Worm (Caenorhabditis elegans) whole organism, L1 larva: ENCODE results near the gene sdz-15.

Source experiments
- C16A3.4 ChIP-seq: fragments of 150-350 bp; optimal IDR thresholded peaks from 2 replicates; lab custom pipeline; 2014; ENCODE audit warnings: missing biosample characterization, missing genetic modification characterization
- F16B12.6 ChIP-seq: fragments of 150-350 bp; optimal IDR thresholded peaks from 2 replicates; lab custom pipeline; 2014; ENCODE audit warnings: missing biosample characterization, missing genetic modification characterization
- alr-1 ChIP-seq: fragments of 200-800 bp; sonication (Bioruptor generic); optimal IDR thresholded peaks from 2 replicates; lab custom pipeline; 2018; ENCODE audit warnings: borderline replicate concordance, mild to moderate bottlenecking, missing genetic modification characterization, missing compliant biosample characterization
- aly-2 ChIP-seq: fragments of 150-350 bp; optimal IDR thresholded peaks from 2 replicates; lab custom pipeline; 2014; ENCODE audit warnings: missing biosample characterization, missing genetic modification characterization
- blmp-1 ChIP-seq: fragments of 150-350 bp; optimal IDR thresholded peaks from 2 replicates; lab custom pipeline; 2014; ENCODE audit warnings: missing biosample characterization, missing genetic modification characterization
- ceh-63 ChIP-seq: fragments of 200-800 bp; sonication (Bioruptor generic); optimal IDR thresholded peaks from 2 replicates; lab custom pipeline; 2018; ENCODE audit warnings: mild to moderate bottlenecking, missing genetic modification characterization, missing compliant biosample characterization
- ceh-82 ChIP-seq, 3 experiments: fragments of 150-350 bp in 1 of 3; sonication (generic microtip) in 2 of 3; optimal IDR thresholded peaks; 2 replicates each; lab custom pipeline; 2014 to 2017; ENCODE audit warnings: missing biosample characterization in 3 of 3, missing genetic modification characterization in 3 of 3
- ceh-88 ChIP-seq: fragments of 200-800 bp; sonication (Bioruptor generic); IDR thresholded peaks from 2 replicates; pipeline ENCODE4 v1.3.6; 2022; ENCODE audit warnings: missing genetic modification characterization, missing compliant biosample characterization
- dpl-1 ChIP-seq, 3 experiments: fragments of 150-350 bp in 2 of 3; sonication (generic microtip) in 1 of 3; optimal IDR thresholded peaks; 2 replicates each; lab custom pipeline; 2014 to 2017; ENCODE audit warnings: missing biosample characterization in 3 of 3, missing genetic modification characterization in 3 of 3, missing genetic modification reagents in 3 of 3
- dsc-1 ChIP-seq: sonication (generic microtip); optimal IDR thresholded peaks from 2 replicates; lab custom pipeline; 2016; ENCODE audit warnings: mild to moderate bottlenecking, missing genetic modification characterization, missing compliant biosample characterization
- efl-1 ChIP-seq, 4 experiments: fragments of 150-350 bp; optimal IDR thresholded peaks in 3 of 4; peaks in 1 of 4; 1 replicate in 1 of 4; 2 replicates in 3 of 4; lab custom pipeline; 2014; ENCODE audit warnings: missing biosample characterization in 2 of 4, missing genetic modification characterization in 2 of 4, missing genetic modification reagents in 2 of 4
- efl-3 ChIP-seq: fragments of 200-800 bp; sonication (Bioruptor generic); optimal IDR thresholded peaks from 2 replicates; lab custom pipeline; 2018; ENCODE audit warnings: mild to moderate bottlenecking, missing genetic modification characterization, missing compliant biosample characterization
- elt-2 ChIP-seq: sonication (generic microtip); optimal IDR thresholded peaks from 2 replicates; lab custom pipeline; 2016; ENCODE audit warnings: missing genetic modification characterization, mild to moderate bottlenecking, inconsistent platforms, missing compliant biosample characterization, missing genetic modification reagents
- elt-3 ChIP-seq, 6 experiments: fragments of 150-350 bp in 1 of 6; sonication (generic microtip); optimal IDR thresholded peaks; 2 replicates each; lab custom pipeline; 2017 to 2018; ENCODE audit warnings: missing biosample characterization in 6 of 6, missing genetic modification characterization in 6 of 6, inconsistent platforms in 1 of 6
- ets-5 ChIP-seq: fragments of 200-800 bp; sonication (Bioruptor generic); IDR thresholded peaks from 2 replicates; pipeline ENCODE4 v1.3.6; 2022; ENCODE audit warnings: missing genetic modification characterization, missing compliant biosample characterization
- fkh-10 ChIP-seq: sonication (generic microtip); optimal IDR thresholded peaks from 2 replicates; lab custom pipeline; 2017; ENCODE audit warnings: missing biosample characterization, missing genetic modification reagents, missing genetic modification characterization
- fkh-8 ChIP-seq: sonication (generic microtip); optimal IDR thresholded peaks from 2 replicates; lab custom pipeline; 2016; ENCODE audit warnings: mild to moderate bottlenecking, missing genetic modification characterization, missing compliant biosample characterization
- fos-1 ChIP-seq: fragments of 150-350 bp; optimal IDR thresholded peaks from 2 replicates; lab custom pipeline; 2014; ENCODE audit warnings: missing biosample characterization, missing genetic modification characterization
- hlh-17 ChIP-seq: fragments of 200-800 bp; sonication (Bioruptor generic); optimal IDR thresholded peaks from 2 replicates; lab custom pipeline; 2018; ENCODE audit warnings: missing genetic modification characterization, mild to moderate bottlenecking, missing compliant biosample characterization, moderate library complexity, borderline replicate concordance
- hpl-2 ChIP-seq: fragments of 150-350 bp; optimal IDR thresholded peaks from 2 replicates; lab custom pipeline; 2014; ENCODE audit warnings: missing biosample characterization, missing genetic modification reagents, missing genetic modification characterization
- isw-1 ChIP-seq: fragments of 200-800 bp; sonication (Bioruptor generic); IDR thresholded peaks from 2 replicates; pipeline ENCODE4 v1.3.6; 2022; ENCODE audit warnings: missing genetic modification characterization, missing compliant biosample characterization
- jun-1 ChIP-seq: fragments of 150-350 bp; optimal IDR thresholded peaks from 2 replicates; lab custom pipeline; 2014; ENCODE audit warnings: missing biosample characterization, missing genetic modification reagents, missing genetic modification characterization
- lin-13 ChIP-seq: fragments of 150-350 bp; optimal IDR thresholded peaks from 2 replicates; lab custom pipeline; 2014; ENCODE audit warnings: missing biosample characterization, missing genetic modification reagents, missing genetic modification characterization
- lin-14 ChIP-seq: fragments of 200-800 bp; sonication (Bioruptor generic); optimal IDR thresholded peaks from 2 replicates; lab custom pipeline; 2018; ENCODE audit warnings: mild to moderate bottlenecking, missing genetic modification characterization, moderate library complexity, missing compliant biosample characterization
- lin-15B ChIP-seq: fragments of 150-350 bp; sonication (generic microtip); optimal IDR thresholded peaks from 3 replicates; lab custom pipeline; 2014; ENCODE audit warnings: missing biosample characterization, missing genetic modification characterization
- lin-35 ChIP-seq, 2 experiments: fragments of 150-350 bp; optimal IDR thresholded peaks; 2 replicates each; lab custom pipeline; 2014; ENCODE audit warnings: missing biosample characterization in 2 of 2, missing genetic modification characterization in 2 of 2, missing genetic modification reagents in 2 of 2
- lir-3 ChIP-seq: sonication (generic microtip); optimal IDR thresholded peaks from 2 replicates; lab custom pipeline; 2016; ENCODE audit warnings: mild to moderate bottlenecking, missing genetic modification characterization, moderate library complexity, missing compliant biosample characterization; ENCODE audit not compliant: poor library complexity
- lsy-2 ChIP-seq, 2 experiments: fragments of 150-350 bp; optimal IDR thresholded peaks; 2 replicates each; lab custom pipeline; 2014; ENCODE audit warnings: missing biosample characterization in 2 of 2, missing genetic modification characterization in 2 of 2
- mdl-1 ChIP-seq, 2 experiments: fragments of 150-350 bp; optimal IDR thresholded peaks; 2 replicates each; lab custom pipeline; 2014 to 2017; ENCODE audit warnings: missing biosample characterization in 2 of 2, missing genetic modification characterization in 2 of 2, inconsistent platforms in 1 of 2
- mef-2 ChIP-seq: fragments of 150-350 bp; optimal IDR thresholded peaks from 2 replicates; lab custom pipeline; 2014; ENCODE audit warnings: missing biosample characterization, missing genetic modification characterization
- mep-1 ChIP-seq: fragments of 150-350 bp; optimal IDR thresholded peaks from 2 replicates; lab custom pipeline; 2014; ENCODE audit warnings: missing biosample characterization, missing genetic modification characterization
- nhr-11 ChIP-seq: fragments of 150-350 bp; optimal IDR thresholded peaks from 2 replicates; lab custom pipeline; 2014; ENCODE audit warnings: missing biosample characterization, missing genetic modification characterization
- nhr-12 ChIP-seq: sonication (generic microtip); optimal IDR thresholded peaks from 2 replicates; lab custom pipeline; 2017; ENCODE audit warnings: missing biosample characterization, missing genetic modification characterization
- nhr-19 ChIP-seq: fragments of 200-800 bp; sonication (Bioruptor generic); conservative IDR thresholded peaks from 2 replicates; pipeline ENCODE4 v1.3.6; 2022; ENCODE audit warnings: missing genetic modification characterization, missing compliant biosample characterization
- nhr-20 ChIP-seq: sonication (generic microtip); optimal IDR thresholded peaks from 2 replicates; lab custom pipeline; 2016; ENCODE audit warnings: mild to moderate bottlenecking, missing genetic modification characterization, missing compliant biosample characterization
- nhr-47 ChIP-seq: sonication (generic microtip); optimal IDR thresholded peaks from 2 replicates; lab custom pipeline; 2016; ENCODE audit warnings: mild to moderate bottlenecking, missing genetic modification characterization, moderate library complexity, missing compliant biosample characterization
- nhr-71 ChIP-seq: sonication (generic microtip); optimal IDR thresholded peaks from 2 replicates; lab custom pipeline; 2016; ENCODE audit warnings: mild to moderate bottlenecking, missing genetic modification characterization, moderate library complexity, missing compliant biosample characterization
- nhr-77 ChIP-seq: fragments of 150-350 bp; optimal IDR thresholded peaks from 2 replicates; lab custom pipeline; 2014; ENCODE audit warnings: missing biosample characterization, missing genetic modification characterization
- nhr-85 ChIP-seq: sonication (generic microtip); peaks from one replicate; lab custom pipeline; 2016; ENCODE audit warnings: missing genetic modification characterization, inconsistent platforms, missing compliant biosample characterization
- rnt-1 ChIP-seq: sonication (generic microtip); optimal IDR thresholded peaks from 2 replicates; lab custom pipeline; 2016; ENCODE audit warnings: mild to moderate bottlenecking, missing genetic modification characterization, moderate library complexity, missing compliant biosample characterization
- skn-1 ChIP-seq: fragments of 150-350 bp; optimal IDR thresholded peaks from 2 replicates; lab custom pipeline; 2014; ENCODE audit warnings: missing biosample characterization, missing genetic modification characterization
- snu-23 ChIP-seq: sonication (generic microtip); optimal IDR thresholded peaks from 2 replicates; lab custom pipeline; 2016; ENCODE audit warnings: missing genetic modification characterization, missing compliant biosample characterization
- sptf-1 ChIP-seq: fragments of 150-350 bp; optimal IDR thresholded peaks from 2 replicates; lab custom pipeline; 2014; ENCODE audit warnings: missing biosample characterization, missing genetic modification characterization
- swsn-7 ChIP-seq: sonication (generic microtip); optimal IDR thresholded peaks from 2 replicates; lab custom pipeline; 2016; ENCODE audit warnings: missing genetic modification characterization, missing compliant biosample characterization
- tbx-2 ChIP-seq: sonication (generic microtip); optimal IDR thresholded peaks from 2 replicates; lab custom pipeline; 2016; ENCODE audit warnings: missing genetic modification characterization, missing compliant biosample characterization
- tlp-1 ChIP-seq: fragments of 150-350 bp; optimal IDR thresholded peaks from 2 replicates; lab custom pipeline; 2014; ENCODE audit warnings: missing biosample characterization, missing genetic modification characterization
- unc-130 ChIP-seq: fragments of 150-350 bp; optimal IDR thresholded peaks from 2 replicates; lab custom pipeline; 2017; ENCODE audit warnings: missing biosample characterization, missing genetic modification characterization, inconsistent platforms
- unc-86 ChIP-seq: sonication (generic microtip); optimal IDR thresholded peaks from 2 replicates; lab custom pipeline; 2016; ENCODE audit warnings: missing genetic modification characterization, missing compliant biosample characterization
- xbp-1 ChIP-seq: sonication (generic microtip); optimal IDR thresholded peaks from 2 replicates; lab custom pipeline; 2016; ENCODE audit warnings: missing genetic modification characterization, missing compliant biosample characterization
- zag-1 ChIP-seq: fragments of 150-350 bp; optimal IDR thresholded peaks from 2 replicates; lab custom pipeline; 2014; ENCODE audit warnings: missing biosample characterization, missing genetic modification characterization
- ztf-11 ChIP-seq, 2 experiments: sonication (generic microtip); optimal IDR thresholded peaks; 2 replicates each; lab custom pipeline; 2016 to 2017; ENCODE audit warnings: missing genetic modification characterization in 2 of 2, missing biosample characterization in 1 of 2, missing compliant biosample characterization in 1 of 2
- ztf-4 ChIP-seq: fragments of 150-350 bp; optimal IDR thresholded peaks from 2 replicates; lab custom pipeline; 2014; ENCODE audit warnings: missing biosample characterization, missing genetic modification characterization

sdz-15 gene

DNA sequence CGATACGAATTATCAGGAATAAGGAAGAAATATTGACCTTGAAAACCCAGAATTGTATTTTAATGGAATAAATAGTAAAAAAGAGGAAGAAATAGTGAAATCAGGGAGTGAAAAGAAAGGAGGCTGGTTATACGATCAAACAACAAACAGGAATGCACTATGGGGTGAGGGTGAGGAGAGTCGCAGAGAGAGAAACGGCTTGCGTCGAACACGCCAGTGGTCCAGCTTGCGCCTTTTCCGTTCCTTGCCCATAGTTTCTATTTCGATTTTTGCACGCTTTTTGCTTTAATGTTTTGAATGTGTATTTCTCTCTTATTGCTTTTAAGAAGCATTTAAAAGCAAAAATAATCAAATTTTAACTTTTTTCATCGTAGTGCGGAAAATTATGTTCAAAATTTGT lies 44.6 kb upstream of the sdz-15 start:
- peak; percentile 12 for TF ChIP-seq lir-3 (tag; lab: Kevin White, UChicago)
- peak; percentile 66 for TF ChIP-seq ztf-4 (tag; lab: Kevin White, UChicago)
- TF ChIP-seq mdl-1 (tag; optimal IDR thresholded peaks at IDR 0.05; lab: Kevin White, UChicago) = peak in 1 of 2 experiments; percentile 58
- peak; percentile 84 to 89 for TF ChIP-seq efl-1 (optimal IDR thresholded peaks at IDR 0.05; lab: Kevin White, UChicago)
- TF ChIP-seq efl-1 (GFP tag; optimal IDR thresholded peaks at IDR 0.05 in 1 of 2; lab: Kevin White, UChicago) = peak; percentile 72 to 97
- peak; percentile 82 for TF ChIP-seq lin-13 (GFP tag; lab: Kevin White, UChicago)
- TF ChIP-seq elt-3 (tag; optimal IDR thresholded peaks at IDR 0.05; lab: Kevin White, UChicago) = peak in 3 of 6 experiments; percentile 18 to 74 (median 60)
- no peak for TF ChIP-seq sptf-1 (tag; lab: Kevin White, UChicago)
- no peak for TF ChIP-seq ztf-11 (tag; optimal IDR thresholded peaks at IDR 0.05; lab: Kevin White, UChicago)
- peak; percentile 75 for TF ChIP-seq fkh-8 (tag; lab: Kevin White, UChicago)
- peak; percentile 83 for TF ChIP-seq rnt-1 (tag; lab: Kevin White, UChicago)
- TF ChIP-seq nhr-20 (tag; lab: Kevin White, UChicago) = peak; percentile 77
- peak; percentile 43 for TF ChIP-seq aly-2 (tag; lab: Kevin White, UChicago)
- peak; percentile 85 for TF ChIP-seq nhr-71
- TF ChIP-seq tbx-2 (tag; lab: Kevin White, UChicago) = peak; percentile 64
- peak; percentile 51; the same call in 1 of the 2 replicates for TF ChIP-seq ceh-88 (GFP tag; lab: Robert Waterston, UW)
- TF ChIP-seq jun-1 (tag; lab: Kevin White, UChicago) = peak; percentile 56
- no peak for TF ChIP-seq nhr-11 (tag; lab: Kevin White, UChicago)
- peak; percentile 78 for TF ChIP-seq nhr-19 (GFP tag; lab: Robert Waterston, UW)
- peak; percentile 46 for TF ChIP-seq isw-1 (GFP tag; lab: Robert Waterston, UW)
- TF ChIP-seq alr-1 (tag; lab: Kevin White, UChicago) = no peak
- TF ChIP-seq mep-1 = peak; percentile 49
- TF ChIP-seq lsy-2 (tag; optimal IDR thresholded peaks at IDR 0.05; lab: Kevin White, UChicago) = peak; percentile 86 to 92
- peak; percentile 52 for TF ChIP-seq unc-86 (tag; lab: Kevin White, UChicago)
- peak; percentile 73 to 79 (median 76) for TF ChIP-seq dpl-1 (GFP tag; optimal IDR thresholded peaks at IDR 0.05; lab: Kevin White, UChicago)
- peak; percentile 92 for TF ChIP-seq lin-14 (GFP tag; lab: Kevin White, UChicago)
- TF ChIP-seq xbp-1 (tag; lab: Kevin White, UChicago) = peak; percentile 65
- no peak for TF ChIP-seq unc-130 (tag; lab: Kevin White, UChicago)
- TF ChIP-seq blmp-1 (tag; lab: Kevin White, UChicago) = peak; percentile 93
- peak; percentile 55 for TF ChIP-seq F16B12.6 (tag; lab: Kevin White, UChicago)
- TF ChIP-seq fos-1 (tag; lab: Kevin White, UChicago) = peak; percentile 70
- peak; percentile 7 for TF ChIP-seq mef-2 (tag; lab: Kevin White, UChicago)
- TF ChIP-seq efl-3 (GFP tag; lab: Kevin White, UChicago) = no peak
- peak; percentile 86 for TF ChIP-seq snu-23 (GFP tag; lab: Kevin White, UChicago)
- TF ChIP-seq elt-2 (tag; lab: Kevin White, UChicago) = no peak
- TF ChIP-seq fkh-10 (GFP tag; lab: Kevin White, UChicago) = peak; percentile 18
- peak; percentile 84 to 89 for TF ChIP-seq lin-35 (GFP tag; optimal IDR thresholded peaks at IDR 0.05; lab: Kevin White, UChicago)
- peak; percentile 92 for TF ChIP-seq C16A3.4 (tag; lab: Kevin White, UChicago)
- peak; percentile 29 for TF ChIP-seq dsc-1 (tag; lab: Kevin White, UChicago)
- peak; percentile 50 to 88 (median 73) for TF ChIP-seq ceh-82 (tag; optimal IDR thresholded peaks at IDR 0.05; lab: Kevin White, UChicago)
- peak; percentile 49 for TF ChIP-seq hpl-2
- peak; percentile 65 for TF ChIP-seq nhr-47 (tag; lab: Kevin White, UChicago)
- TF ChIP-seq nhr-85 (tag; lab: Kevin White, UChicago) = peak; percentile 83
- peak; percentile 75 for TF ChIP-seq swsn-7 (tag; lab: Kevin White, UChicago)
- TF ChIP-seq zag-1 (tag; lab: Kevin White, UChicago) = peak; percentile 11
- TF ChIP-seq ets-5 = no peak
- TF ChIP-seq lin-15B (tag; lab: Kevin White, UChicago) = peak; percentile 55
- peak; percentile 82 for TF ChIP-seq skn-1 (tag; lab: Kevin White, UChicago)
- no peak for TF ChIP-seq ceh-63
- TF ChIP-seq tlp-1 = no peak
- no peak for TF ChIP-seq hlh-17 (GFP tag; lab: Kevin White, UChicago)
- TF ChIP-seq nhr-12 (tag; lab: Kevin White, UChicago) = no peak
- peak; percentile 85 for TF ChIP-seq nhr-77 (tag; lab: Kevin White, UChicago)
